Worm (Caenorhabditis elegans) whole organism, L3 larva: ENCODE results near the gene tnt-3.

Experiments
- ZK546.5 ChIP-seq: sonication (generic microtip); optimal IDR thresholded peaks from 2 replicates; lab custom pipeline; 2017; ENCODE audit warnings: missing biosample characterization, missing genetic modification characterization
- hmg-11 ChIP-seq: sonication (generic microtip); optimal IDR thresholded peaks from 2 replicates; lab custom pipeline; 2016; ENCODE audit warnings: missing genetic modification characterization, missing compliant biosample characterization
- mdl-1 ChIP-seq: fragments of 150-350 bp; optimal IDR thresholded peaks from 2 replicates; lab custom pipeline; 2014; ENCODE audit warnings: missing biosample characterization, missing genetic modification characterization
- mml-1 ChIP-seq: fragments of 150-350 bp; sonication (generic microtip); optimal IDR thresholded peaks from 3 replicates; lab custom pipeline; 2014; ENCODE audit warnings: missing biosample characterization, missing genetic modification characterization
- nhr-11 ChIP-seq: fragments of 150-350 bp; optimal IDR thresholded peaks from 2 replicates; lab custom pipeline; 2014; ENCODE audit warnings: missing biosample characterization, missing genetic modification characterization
- nhr-76 ChIP-seq: fragments of 150-350 bp; sonication (generic microtip); optimal IDR thresholded peaks from 5 replicates; lab custom pipeline; 2014; ENCODE audit warnings: missing biosample characterization, missing genetic modification characterization
- pha-4 ChIP-seq: fragments of 150-350 bp; optimal IDR thresholded peaks from 2 replicates; lab custom pipeline; 2014; ENCODE audit warnings: missing biosample characterization, missing genetic modification reagents, missing genetic modification characterization
- unc-62 ChIP-seq: fragments of 150-350 bp; sonication (generic microtip); optimal IDR thresholded peaks from 4 replicates; lab custom pipeline; 2014; ENCODE audit warnings: missing biosample characterization, missing genetic modification reagents, missing genetic modification characterization

DNA sequence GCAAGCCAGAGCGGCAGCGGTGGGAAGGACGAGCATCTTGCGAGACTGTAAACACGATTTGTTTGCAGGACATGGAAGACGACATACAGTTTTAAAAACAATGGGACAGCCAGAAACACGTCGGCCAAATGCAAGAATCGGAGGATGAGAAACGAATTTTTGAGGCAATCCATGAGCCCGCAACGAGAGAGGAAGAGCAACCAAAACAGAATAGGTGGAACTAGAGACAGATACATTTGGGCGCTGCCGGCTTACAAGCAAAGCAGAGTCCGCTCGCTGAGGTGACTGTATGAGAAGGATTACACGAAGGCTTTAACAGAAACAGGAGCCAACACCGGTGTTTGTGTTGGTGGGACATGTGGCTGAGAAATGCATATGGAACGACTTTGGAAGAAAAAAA lies 49.6 kb upstream of the tnt-3 start:
- TF ChIP-seq nhr-11 (tag; lab: Kevin White, UChicago) (no peak), mml-1 (tag; lab: Kevin White, UChicago) (no peak), ZK546.5 (tag; lab: Kevin White, UChicago) (no peak), mdl-1 (tag; lab: Kevin White, UChicago) (no peak), unc-62 (no peak), pha-4 (peak; percentile 43), hmg-11 (tag; lab: Kevin White, UChicago) (no peak), nhr-76 (tag; lab: Kevin White, UChicago) (no peak)
